Fruit fly (Drosophila melanogaster) whole organism, embryonic: ENCODE data around the gene Ptth.

ENCODE experiments used
- CG2199 ChIP-seq: fragments of 200-800 bp; sonication (Bioruptor generic); IDR thresholded peaks from 3 replicates; pipeline ENCODE4 v1.3.6; 2022; ENCODE audit warnings: missing biosample characterization, missing genetic modification characterization
- CG8359 ChIP-seq: fragments of 200-800 bp; sonication (Bioruptor generic); optimal IDR thresholded peaks from 2 replicates; lab custom pipeline; 2017; ENCODE audit warnings: missing biosample characterization, mild to moderate bottlenecking, missing genetic modification characterization, borderline replicate concordance
- HLH4C ChIP-seq: fragments of 200-800 bp; sonication (Bioruptor generic); IDR thresholded peaks from 3 replicates; pipeline ENCODE4 v1.3.6; 2022; ENCODE audit warnings: missing biosample characterization, missing genetic modification characterization; ENCODE audit not compliant: partially characterized antibody
- Hr78 ChIP-seq, 2 experiments: fragments of 200-800 bp in 1 of 2; fragments of >200 bp in 1 of 2; sonication (Bioruptor generic) in 1 of 2; optimal IDR thresholded peaks; 2 replicates each; lab custom pipeline; 2017 to 2019; ENCODE audit warnings: missing biosample characterization in 2 of 2, missing genetic modification characterization in 2 of 2, mild to moderate bottlenecking in 1 of 2, moderate library complexity in 1 of 2
- Ptx1 ChIP-seq: fragments of 200-800 bp; sonication (Bioruptor generic); IDR thresholded peaks from 2 replicates; pipeline ENCODE4 v1.3.6; 2022; ENCODE audit warnings: missing biosample characterization, missing genetic modification characterization
- Rfx ChIP-seq: fragments of 200-800 bp; sonication (Bioruptor generic); IDR thresholded peaks from 2 replicates; pipeline ENCODE4 v1.3.6; 2022; ENCODE audit warnings: missing biosample characterization, missing genetic modification characterization
- YL-1 ChIP-seq: fragments of 200-800 bp; sonication (Bioruptor generic); optimal IDR thresholded peaks from 3 replicates; lab custom pipeline; 2017; ENCODE audit warnings: missing biosample characterization, mild to moderate bottlenecking, missing genetic modification characterization
- chinmo ChIP-seq: fragments of 200-800 bp; sonication (Bioruptor generic); IDR thresholded peaks from 4 replicates; pipeline ENCODE4 v1.3.6; 2022; ENCODE audit warnings: missing biosample characterization, missing genetic modification characterization; ENCODE audit not compliant: partially characterized antibody
- dmrt11E ChIP-seq: fragments of 200-800 bp; sonication (Bioruptor generic); optimal IDR thresholded peaks from 3 replicates; lab custom pipeline; 2018; ENCODE audit warnings: missing biosample characterization, mild to moderate bottlenecking, missing genetic modification characterization, moderate library complexity
- fru ChIP-seq: fragments of >200 bp; optimal IDR thresholded peaks from 2 replicates; lab custom pipeline; 2017
- jumu ChIP-seq: fragments of 200-800 bp; sonication (Bioruptor generic); optimal IDR thresholded peaks from 3 replicates; lab custom pipeline; 2016; ENCODE audit warnings: missing biosample characterization, missing genetic modification characterization
- nau ChIP-seq: fragments of 200-800 bp; sonication (Bioruptor generic); optimal IDR thresholded peaks from 3 replicates; lab custom pipeline; 2017; ENCODE audit warnings: missing biosample characterization, mild to moderate bottlenecking, missing genetic modification characterization, missing genetic modification reagents
- pan ChIP-seq, 4 experiments: fragments of >200 bp in 3 of 4; fragments of 200-800 bp in 1 of 4; sonication (Bioruptor generic) in 1 of 4; optimal IDR thresholded peaks in 3 of 4; IDR thresholded peaks in 1 of 4; 2 replicates each; pipeline versions ENCODE4 v1.3.6 to Lab custom; 2017 to 2022; ENCODE audit warnings: missing biosample characterization in 2 of 4, missing genetic modification characterization in 2 of 4, mixed read lengths in 1 of 4
- tio ChIP-seq: fragments of 200-800 bp; sonication (Bioruptor generic); optimal IDR thresholded peaks from 2 replicates; lab custom pipeline; 2017; ENCODE audit warnings: missing biosample characterization, missing genetic modification characterization, inconsistent platforms

DNA sequence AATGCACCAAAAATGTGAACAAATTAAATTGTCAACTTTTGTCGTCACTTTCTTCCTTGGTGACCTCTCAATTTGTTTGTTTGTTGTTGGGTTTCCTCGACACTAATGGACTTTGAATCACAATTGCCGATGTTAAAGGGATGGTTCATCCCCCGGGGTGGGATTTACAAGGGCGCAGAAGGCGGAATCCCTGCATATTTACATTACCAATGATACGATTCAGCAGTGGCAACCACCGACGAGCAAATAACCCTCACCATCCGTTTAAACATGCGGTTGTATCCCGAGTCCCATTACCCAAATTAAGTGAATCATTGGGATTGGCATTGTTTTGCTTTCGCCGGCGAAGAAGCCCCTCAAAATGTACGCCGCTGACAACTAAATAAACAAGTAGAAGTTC lies 14.8 kb upstream of the Ptth start:
- TF ChIP-seq fru (lab: Kevin White, UChicago) (no peak), CG2199 (GFP tag; lab: Robert Waterston, UW) (no peak), Rfx (no peak), CG8359 (GFP tag; lab: Kevin White, UChicago) (no peak), jumu (GFP tag; lab: Kevin White, UChicago) (no peak), Ptx1 (GFP tag; lab: Robert Waterston, UW) (no peak), YL-1 (GFP tag; lab: Kevin White, UChicago) (no peak), chinmo (GFP tag; lab: Robert Waterston, UW) (no peak), Hr78 (GFP tag; optimal IDR thresholded peaks at IDR 0.05; lab: Kevin White, UChicago) (no peak), pan (optimal IDR thresholded peaks at IDR 0.05; lab: Kevin White, UChicago) (no peak), pan (GFP tag; optimal IDR thresholded peaks at IDR 0.05 in 1 of 2, IDR thresholded peaks at IDR 0.05 in 1 of 2) (no peak), nau (GFP tag; lab: Kevin White, UChicago) (no peak), tio (GFP tag; lab: Kevin White, UChicago) (no peak), dmrt11E (tag; lab: Kevin White, UChicago) (no peak), HLH4C (GFP tag; lab: Robert Waterston, UW) (no peak)
